Fruit fly (Drosophila melanogaster): Measurements from ENCODE around the gene wkd.

DNA sequence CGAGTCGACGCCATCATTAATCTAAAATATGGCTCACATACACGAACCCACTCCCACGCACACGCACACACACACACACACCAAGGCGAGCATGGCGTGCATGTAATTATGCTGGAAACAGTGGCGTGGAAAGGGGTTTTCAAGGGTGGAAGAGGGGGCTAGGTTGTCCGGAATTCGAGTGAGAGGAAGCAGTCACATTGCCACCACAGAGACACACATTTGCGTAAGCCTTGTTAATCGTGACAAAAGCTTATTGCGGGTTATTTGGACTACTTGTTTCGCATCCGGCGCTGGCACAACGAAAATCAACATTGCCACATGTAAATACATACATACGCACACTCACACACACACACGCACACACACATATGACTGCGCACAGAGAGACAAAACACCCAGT, 26.4 kb upstream of the wkd start:
- TF ChIP-seq EcR (GFP tag; optimal IDR thresholded peaks at IDR 0.05) (no peak), Snoo (tag; optimal IDR thresholded peaks at IDR 0.05) (no peak), Pif1A (GFP tag; optimal IDR thresholded peaks at IDR 0.05) (no peak), CG8159 (tag; optimal IDR thresholded peaks at IDR 0.05) (no peak), CG15710 (tag; optimal IDR thresholded peaks at IDR 0.05) (no peak), CG34367 (tag; optimal IDR thresholded peaks at IDR 0.05) (no peak), Pif1B (GFP tag; optimal IDR thresholded peaks at IDR 0.05) (no peak), CG12605 (GFP tag; IDR thresholded peaks at IDR 0.05) (no peak), gl (tag; optimal IDR thresholded peaks at IDR 0.05) (no peak), CG9948 (tag; optimal IDR thresholded peaks at IDR 0.05) (no peak), CG32121 (GFP tag; IDR thresholded peaks at IDR 0.05) (no peak), rn (GFP tag; IDR thresholded peaks at IDR 0.05) (no peak), CG17806 (tag; optimal IDR thresholded peaks at IDR 0.05) (no peak), fd96Ca (GFP tag; IDR thresholded peaks at IDR 0.05) (no peak)
